Worm (Caenorhabditis elegans) whole organism, late embryonic: ENCODE results near the gene math-25.

Experiments used
- C08G9.2 ChIP-seq: sonication (generic microtip); optimal IDR thresholded peaks from 2 replicates; lab custom pipeline; 2016; ENCODE audit warnings: mild to moderate bottlenecking, missing genetic modification characterization, moderate library complexity, missing compliant biosample characterization
- C38D4.7 ChIP-seq: fragments of 200-800 bp; sonication (Bioruptor generic); optimal IDR thresholded peaks from 2 replicates; lab custom pipeline; 2018; ENCODE audit warnings: mild to moderate bottlenecking, missing genetic modification characterization, moderate library complexity, missing compliant biosample characterization
- F13H6.1 ChIP-seq: sonication (generic microtip); optimal IDR thresholded peaks from 2 replicates; lab custom pipeline; 2016; ENCODE audit warnings: missing genetic modification characterization, missing compliant biosample characterization
- ceh-14 ChIP-seq: sonication (generic microtip); optimal IDR thresholded peaks from 2 replicates; lab custom pipeline; 2016; ENCODE audit warnings: missing genotype, missing genetic modification characterization, missing compliant biosample characterization
- ceh-18 ChIP-seq: sonication (generic microtip); optimal IDR thresholded peaks from 2 replicates; lab custom pipeline; 2016; ENCODE audit warnings: missing genetic modification characterization, missing compliant biosample characterization
- ceh-31 ChIP-seq: sonication (generic microtip); optimal IDR thresholded peaks from 2 replicates; lab custom pipeline; 2016; ENCODE audit warnings: missing genetic modification characterization, missing compliant biosample characterization
- ceh-34 ChIP-seq: sonication (generic microtip); optimal IDR thresholded peaks from 2 replicates; lab custom pipeline; 2016; ENCODE audit warnings: mild to moderate bottlenecking, missing genetic modification characterization, missing compliant biosample characterization
- ceh-48 ChIP-seq: sonication (generic microtip); optimal IDR thresholded peaks from 2 replicates; lab custom pipeline; 2016; ENCODE audit warnings: missing genetic modification characterization, inconsistent platforms, missing compliant biosample characterization
- ceh-6 ChIP-seq: fragments of 200-800 bp; sonication (Bioruptor generic); optimal IDR thresholded peaks from 2 replicates; lab custom pipeline; 2018; ENCODE audit warnings: mild to moderate bottlenecking, missing genetic modification characterization, missing compliant biosample characterization
- dve-1 ChIP-seq: sonication (generic microtip); optimal IDR thresholded peaks from 2 replicates; lab custom pipeline; 2017; ENCODE audit warnings: antibody characterized with exemption, mild to moderate bottlenecking, missing genetic modification characterization, missing compliant biosample characterization
- elt-4 ChIP-seq: sonication (generic microtip); optimal IDR thresholded peaks from 2 replicates; lab custom pipeline; 2016; ENCODE audit warnings: missing genetic modification characterization, missing compliant biosample characterization
- ets-4 ChIP-seq: sonication (generic microtip); optimal IDR thresholded peaks from 2 replicates; lab custom pipeline; 2016; ENCODE audit warnings: missing genetic modification characterization, missing compliant biosample characterization
- eyg-1 ChIP-seq: sonication (generic microtip); optimal IDR thresholded peaks from 2 replicates; lab custom pipeline; 2016; ENCODE audit warnings: missing genotype, missing genetic modification characterization, missing compliant biosample characterization
- fax-1 ChIP-seq: sonication (generic microtip); optimal IDR thresholded peaks from 2 replicates; lab custom pipeline; 2016; ENCODE audit warnings: missing genotype, missing genetic modification characterization, missing compliant biosample characterization
- fkh-6 ChIP-seq: sonication (generic microtip); optimal IDR thresholded peaks from 2 replicates; lab custom pipeline; 2016; ENCODE audit warnings: missing genetic modification characterization, missing compliant biosample characterization
- gmeb-2 ChIP-seq: sonication (generic microtip); optimal IDR thresholded peaks from 2 replicates; lab custom pipeline; 2016; ENCODE audit warnings: missing genetic modification characterization, inconsistent platforms, missing compliant biosample characterization
- hlh-6 ChIP-seq: sonication (generic microtip); optimal IDR thresholded peaks from 2 replicates; lab custom pipeline; 2016; ENCODE audit warnings: missing genotype, missing genetic modification characterization, missing compliant biosample characterization
- lim-6 ChIP-seq: sonication (generic microtip); optimal IDR thresholded peaks from 2 replicates; lab custom pipeline; 2016; ENCODE audit warnings: missing genetic modification characterization, missing compliant biosample characterization
- lin-11 ChIP-seq: fragments of 200-800 bp; sonication (Bioruptor generic); optimal IDR thresholded peaks from 2 replicates; lab custom pipeline; 2018; ENCODE audit warnings: mild to moderate bottlenecking, missing genetic modification characterization, missing compliant biosample characterization
- nfya-1 ChIP-seq: sonication (generic microtip); optimal IDR thresholded peaks from 2 replicates; lab custom pipeline; 2017; ENCODE audit warnings: missing genetic modification characterization, mild to moderate bottlenecking, missing compliant biosample characterization, antibody characterized with exemption, moderate library complexity
- nhr-11 ChIP-seq: fragments of 150-350 bp; optimal IDR thresholded peaks from 2 replicates; lab custom pipeline; 2014; ENCODE audit warnings: missing biosample characterization, missing genetic modification characterization
- odd-2 ChIP-seq: sonication (generic microtip); optimal IDR thresholded peaks from 2 replicates; lab custom pipeline; 2017; ENCODE audit warnings: antibody characterized with exemption, mild to moderate bottlenecking, missing genetic modification characterization, missing compliant biosample characterization
- pax-1 ChIP-seq: fragments of 150-350 bp; optimal IDR thresholded peaks from 2 replicates; lab custom pipeline; 2014; ENCODE audit warnings: missing biosample characterization, missing genetic modification characterization
- pha-4 ChIP-seq: fragments of 150-350 bp; optimal IDR thresholded peaks from 2 replicates; lab custom pipeline; 2018; ENCODE audit warnings: missing biosample characterization, missing genetic modification reagents, missing genetic modification characterization
- pqm-1 ChIP-seq: sonication (generic microtip); optimal IDR thresholded peaks from 2 replicates; lab custom pipeline; 2016; ENCODE audit warnings: missing genetic modification characterization, missing compliant biosample characterization
- pros-1 ChIP-seq: fragments of 150-350 bp; optimal IDR thresholded peaks from 2 replicates; lab custom pipeline; 2014; ENCODE audit warnings: missing biosample characterization, missing genetic modification reagents, missing genetic modification characterization
- ref-2 ChIP-seq: sonication (generic microtip); optimal IDR thresholded peaks from 2 replicates; lab custom pipeline; 2016; ENCODE audit warnings: missing genetic modification characterization, missing compliant biosample characterization
- rnt-1 ChIP-seq: sonication (generic microtip); optimal IDR thresholded peaks from 2 replicates; lab custom pipeline; 2016; ENCODE audit warnings: missing genetic modification characterization, missing compliant biosample characterization
- sdc-2 ChIP-seq: sonication (generic microtip); optimal IDR thresholded peaks from 2 replicates; lab custom pipeline; 2016; ENCODE audit warnings: missing genotype, missing genetic modification characterization, missing compliant biosample characterization
- sox-4 ChIP-seq: sonication (generic microtip); optimal IDR thresholded peaks from 2 replicates; lab custom pipeline; 2017; ENCODE audit warnings: mild to moderate bottlenecking, missing genetic modification characterization, inconsistent platforms, missing compliant biosample characterization
- syd-9 ChIP-seq: sonication (generic microtip); optimal IDR thresholded peaks from 2 replicates; lab custom pipeline; 2016; ENCODE audit warnings: mild to moderate bottlenecking, missing genetic modification characterization, moderate library complexity, missing compliant biosample characterization
- tbx-2 ChIP-seq: sonication (generic microtip); optimal IDR thresholded peaks from 2 replicates; lab custom pipeline; 2016; ENCODE audit warnings: missing genetic modification characterization, missing compliant biosample characterization
- tbx-7 ChIP-seq: sonication (generic microtip); optimal IDR thresholded peaks from 2 replicates; lab custom pipeline; 2016; ENCODE audit warnings: missing genotype, missing genetic modification characterization, missing compliant biosample characterization
- unc-42 ChIP-seq: sonication (generic microtip); optimal IDR thresholded peaks from 2 replicates; lab custom pipeline; 2016; ENCODE audit warnings: missing genotype, missing genetic modification characterization, missing compliant biosample characterization
- unc-86 ChIP-seq: sonication (generic microtip); optimal IDR thresholded peaks from 2 replicates; lab custom pipeline; 2016; ENCODE audit warnings: missing genetic modification characterization, missing compliant biosample characterization

math-25 gene

DNA sequence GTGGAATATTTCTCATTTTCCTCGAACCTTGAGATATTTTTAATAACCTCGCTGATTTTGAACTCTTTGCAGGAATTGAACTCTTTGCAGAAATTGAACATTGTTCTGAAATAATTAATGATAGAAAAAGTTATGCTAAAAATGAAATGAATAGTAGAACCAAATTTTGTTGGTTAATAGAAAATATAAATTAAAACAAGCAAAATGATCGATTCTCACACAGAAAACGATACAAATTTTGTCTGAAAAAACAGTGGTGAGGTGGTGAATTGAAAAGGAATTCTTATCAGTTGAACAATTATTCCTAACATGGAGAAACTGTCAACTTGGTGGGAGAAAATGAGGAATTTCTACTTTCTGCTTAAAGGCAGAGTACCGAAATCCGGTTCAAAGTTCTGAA is 11.2 kb upstream of the math-25 start, which contains the start of gene math-6:
math-6 (minus strand) TSS at position 101 of the 400 bp plus-strand sequence.
- no peak for TF ChIP-seq lin-11 (tag; lab: Kevin White, UChicago)
- TF ChIP-seq nhr-11 = no peak
- TF ChIP-seq ceh-6 (GFP tag; lab: Kevin White, UChicago) = no peak
- no peak for TF ChIP-seq gmeb-2
- TF ChIP-seq fax-1 = no peak
- TF ChIP-seq eyg-1 (tag; lab: Kevin White, UChicago) = no peak
- TF ChIP-seq nfya-1 (tag; lab: Kevin White, UChicago) = no peak
- no peak for TF ChIP-seq ref-2
- TF ChIP-seq ceh-34 = no peak
- no peak for TF ChIP-seq tbx-2 (tag; lab: Kevin White, UChicago)
- no peak for TF ChIP-seq pqm-1

DNA sequence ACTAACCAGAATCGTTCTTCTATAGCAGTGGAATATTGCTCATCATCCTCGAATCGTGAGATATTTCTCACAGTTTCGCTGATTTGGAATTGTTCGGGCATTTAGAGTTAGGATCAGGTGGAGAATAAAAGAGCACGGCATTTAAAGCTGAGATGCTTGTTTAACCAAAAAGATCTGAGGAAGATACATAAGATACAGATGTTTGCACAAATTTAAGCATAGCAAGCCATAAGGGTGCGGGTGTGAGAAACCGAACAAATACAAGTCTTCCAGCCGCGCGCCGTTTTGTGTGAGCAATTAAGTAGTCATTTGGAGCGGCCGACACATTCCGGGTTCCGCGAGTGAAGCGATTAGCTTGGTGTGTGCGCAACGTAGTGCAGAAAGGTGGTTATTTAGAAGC is 9.5 kb upstream of the math-25 start, which contains the start of gene math-7:
math-7 (minus strand) TSS at position 101 of the 400 bp plus-strand sequence.
- TF ChIP-seq hlh-6 (tag; lab: Kevin White, UChicago) = no peak
- TF ChIP-seq tbx-7 (tag; lab: Kevin White, UChicago) = no peak
- TF ChIP-seq lin-11 (tag; lab: Kevin White, UChicago) = no peak

DNA sequence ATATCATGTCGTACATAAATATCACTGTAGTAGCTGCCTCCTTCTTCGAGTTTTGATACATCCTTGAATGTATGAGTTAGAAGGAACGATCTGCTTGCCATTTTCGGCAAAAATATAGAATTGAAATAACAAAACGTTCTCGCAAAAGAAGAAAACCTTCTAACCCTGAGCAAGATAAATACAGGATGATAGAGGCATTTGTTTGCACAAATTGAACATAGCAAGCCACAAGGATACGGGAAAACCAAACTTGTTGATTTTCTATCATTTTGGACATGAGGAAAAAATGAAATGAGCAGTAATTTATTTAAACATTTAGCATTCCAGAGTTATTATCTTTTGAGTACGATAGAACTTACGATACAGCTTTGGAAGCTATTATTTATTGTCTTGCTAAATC is 6.8 kb upstream of the math-25 start, which contains the start of gene math-8:
math-8 (minus strand) TSS at position 101 of the 400 bp plus-strand sequence.
- no peak for TF ChIP-seq elt-4 (tag; lab: Kevin White, UChicago)
- TF ChIP-seq ceh-18 (tag; lab: Kevin White, UChicago) = no peak
- TF ChIP-seq pros-1 (tag; lab: Kevin White, UChicago) = no peak
- no peak for TF ChIP-seq ceh-48
- TF ChIP-seq, all 69 proteins: peak for 0

DNA sequence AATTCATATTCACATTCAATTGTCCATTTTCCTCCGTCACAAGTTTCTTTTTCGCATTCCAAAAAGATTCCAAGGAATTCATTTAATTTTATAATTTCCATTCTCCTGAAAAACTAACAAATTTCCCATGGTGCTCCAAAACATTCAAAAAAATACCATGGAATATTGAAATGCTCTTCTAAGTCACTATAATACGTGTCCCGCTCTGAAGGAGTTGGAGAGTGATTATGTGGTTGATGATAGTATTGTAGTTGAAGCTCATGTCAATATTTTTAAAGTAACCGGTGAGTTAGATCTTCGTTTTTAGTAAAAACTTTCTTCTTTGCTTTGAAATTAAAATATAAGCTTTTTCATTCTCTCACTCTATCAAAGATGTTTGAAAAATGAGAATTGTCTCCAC is 5.2 kb upstream of the math-25 start, which contains the start of gene math-9:
math-9 (minus strand) TSS at position 101 of the 400 bp plus-strand sequence.
- TF ChIP-seq sox-4 (no peak), pha-4 (tag; lab: Kevin White, UChicago) (no peak), lim-6 (tag; lab: Kevin White, UChicago) (no peak)
- TF ChIP-seq, all 69 proteins: peak for 0

DNA sequence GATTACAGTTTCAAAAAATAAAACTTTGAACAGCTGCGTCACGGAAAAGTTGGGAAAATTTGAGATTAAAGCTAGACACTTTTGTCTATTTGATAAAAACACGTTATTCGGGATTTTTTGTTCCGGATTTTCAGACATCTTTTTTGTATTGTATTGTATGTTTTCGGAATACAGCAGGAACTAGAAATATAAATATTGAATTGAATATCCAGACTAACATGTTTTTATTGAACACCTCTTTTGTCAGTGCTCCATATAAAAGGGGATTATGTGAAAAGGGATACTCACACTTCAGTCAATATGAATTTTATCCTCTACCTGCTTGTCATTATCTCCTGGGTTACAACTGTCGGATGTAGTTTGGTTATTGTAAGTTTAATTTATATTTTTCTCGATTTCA is 1.9 kb upstream of the math-25 start, which contains the start of gene C16C4.1:
C16C4.1 (plus strand) TSS at position 301 of the 400 bp plus-strand sequence.
- TF ChIP-seq F13H6.1 (tag; lab: Kevin White, UChicago) (no peak), ceh-31 (no peak), pax-1 (tag; lab: Kevin White, UChicago) (no peak), C08G9.2 (tag; lab: Kevin White, UChicago) (no peak), odd-2 (tag; lab: Kevin White, UChicago) (no peak), ceh-34 (no peak), ceh-14 (tag; lab: Kevin White, UChicago) (no peak), eyg-1 (tag; lab: Kevin White, UChicago) (no peak), ets-4 (tag; lab: Kevin White, UChicago) (no peak), C38D4.7 (GFP tag; lab: Kevin White, UChicago) (no peak), tbx-7 (tag; lab: Kevin White, UChicago) (no peak), nhr-11 (no peak), fkh-6 (tag; lab: Kevin White, UChicago) (no peak), dve-1 (tag; lab: Kevin White, UChicago) (no peak)

DNA sequence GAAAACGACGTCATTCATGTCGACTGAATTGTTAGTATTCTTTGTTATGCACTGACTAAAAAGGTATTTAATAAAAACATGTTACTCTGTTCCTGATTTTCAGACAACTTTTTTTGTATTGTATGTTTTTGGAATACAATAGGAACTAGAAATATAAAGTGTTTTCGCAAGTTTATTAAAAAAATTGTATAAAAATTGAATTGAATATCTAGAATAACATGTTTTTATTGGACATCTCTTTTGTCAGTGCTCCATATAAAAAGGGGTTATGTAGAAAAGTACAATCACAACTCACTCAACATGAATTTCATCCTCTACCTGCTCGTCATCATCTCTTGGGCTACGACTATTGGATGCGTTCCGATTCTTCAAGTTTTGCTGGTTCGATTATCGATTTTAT is 584 bp upstream of the math-25 start, which contains the start of gene C46F9.5:
C46F9.5 (plus strand) TSS at position 301 of the 400 bp plus-strand sequence.
- TF ChIP-seq unc-42 (tag; lab: Kevin White, UChicago) (no peak), rnt-1 (tag; lab: Kevin White, UChicago) (no peak), syd-9 (tag; lab: Kevin White, UChicago) (no peak), dve-1 (tag; lab: Kevin White, UChicago) (no peak), unc-86 (tag; lab: Kevin White, UChicago) (no peak), pha-4 (tag; lab: Kevin White, UChicago) (no peak), sdc-2 (tag; lab: Kevin White, UChicago) (no peak), gmeb-2 (no peak), fkh-6 (tag; lab: Kevin White, UChicago) (no peak)
